Fruit fly (Drosophila melanogaster) whole organism, embryonic: Measurements from ENCODE around the gene Syt12.

Experiments used
- CG10543 ChIP-seq: fragments of 200-800 bp; sonication (Bioruptor generic); optimal IDR thresholded peaks from 3 replicates; lab custom pipeline; 2017; ENCODE audit warnings: missing biosample characterization, mild to moderate bottlenecking, missing genetic modification characterization, moderate library complexity
- CG11504 ChIP-seq: fragments of 200-800 bp; sonication (Bioruptor generic); optimal IDR thresholded peaks from 3 replicates; lab custom pipeline; 2019; ENCODE audit warnings: missing biosample characterization, mild to moderate bottlenecking, missing genetic modification characterization, moderate library complexity
- CG11696 ChIP-seq: fragments of 200-800 bp; sonication (Bioruptor generic); IDR thresholded peaks from 2 replicates; pipeline ENCODE4 v1.3.6; 2022; ENCODE audit warnings: missing biosample characterization, missing genetic modification characterization
- CG13296 ChIP-seq: fragments of 200-800 bp; sonication (Bioruptor generic); optimal IDR thresholded peaks from 3 replicates; lab custom pipeline; 2018; ENCODE audit warnings: missing biosample characterization, mild to moderate bottlenecking, missing genetic modification characterization
- CG13424 ChIP-seq: fragments of 200-800 bp; sonication (Bioruptor generic); optimal IDR thresholded peaks from 2 replicates; lab custom pipeline; 2019; ENCODE audit warnings: missing biosample characterization, mild to moderate bottlenecking, missing genetic modification characterization, moderate library complexity
- CG13894 ChIP-seq: fragments of 200-800 bp; sonication (Bioruptor generic); optimal IDR thresholded peaks from 3 replicates; lab custom pipeline; 2018; ENCODE audit warnings: missing biosample characterization, mild to moderate bottlenecking, missing genetic modification characterization, moderate library complexity
- CG14860 ChIP-seq: fragments of 200-800 bp; sonication (Bioruptor generic); IDR thresholded peaks from 3 replicates; pipeline ENCODE4 v1.3.6; 2022; ENCODE audit warnings: missing biosample characterization, missing genetic modification characterization; ENCODE audit not compliant: partially characterized antibody
- CG17328 ChIP-seq: fragments of 200-800 bp; sonication (Bioruptor generic); IDR thresholded peaks from 2 replicates; pipeline ENCODE4 v1.3.6; 2022; ENCODE audit warnings: missing biosample characterization, missing genetic modification characterization
- CG17568 ChIP-seq: fragments of 200-800 bp; sonication (Bioruptor generic); optimal IDR thresholded peaks from 2 replicates; lab custom pipeline; 2018; ENCODE audit warnings: missing biosample characterization, mild to moderate bottlenecking, missing genetic modification characterization, moderate library complexity
- CG2120 ChIP-seq: fragments of 200-800 bp; sonication (Bioruptor generic); optimal IDR thresholded peaks from 3 replicates; lab custom pipeline; 2016; ENCODE audit warnings: missing biosample characterization, missing genetic modification characterization
- CG30020 ChIP-seq: fragments of 200-800 bp; optimal IDR thresholded peaks from 2 replicates; lab custom pipeline; 2019; ENCODE audit warnings: missing biosample characterization, mild to moderate bottlenecking, missing genetic modification characterization, moderate library complexity
- CG34376 ChIP-seq: fragments of 200-800 bp; sonication (Bioruptor generic); optimal IDR thresholded peaks from 2 replicates; lab custom pipeline; 2018; ENCODE audit warnings: missing biosample characterization, mild to moderate bottlenecking, missing genetic modification characterization
- CG3726 ChIP-seq: fragments of 200-800 bp; sonication (Bioruptor generic); IDR thresholded peaks from 3 replicates; pipeline ENCODE4, ENCODE4 v1.3.6; 2022; ENCODE audit warnings: missing biosample characterization, missing genetic modification characterization
- CG4820 ChIP-seq: fragments of 200-800 bp; sonication (Bioruptor generic); optimal IDR thresholded peaks from 3 replicates; lab custom pipeline; 2016; ENCODE audit warnings: missing biosample characterization, missing genetic modification characterization
- CG4854 ChIP-seq: fragments of 200-800 bp; sonication (Bioruptor generic); optimal IDR thresholded peaks from 2 replicates; lab custom pipeline; 2016; ENCODE audit warnings: missing biosample characterization, missing genetic modification characterization, inconsistent platforms
- CG7786 ChIP-seq: fragments of 200-800 bp; sonication (Bioruptor generic); optimal IDR thresholded peaks from 2 replicates; lab custom pipeline; 2016; ENCODE audit warnings: missing biosample characterization, missing genetic modification characterization
- CG9797 ChIP-seq: fragments of 200-800 bp; sonication (Bioruptor generic); optimal IDR thresholded peaks from 3 replicates; lab custom pipeline; 2018; ENCODE audit warnings: missing biosample characterization, mild to moderate bottlenecking, missing genetic modification characterization
- CG9932 ChIP-seq: fragments of 200-800 bp; sonication (Bioruptor generic); IDR thresholded peaks from 2 replicates; pipeline ENCODE4 v1.3.6; 2022; ENCODE audit warnings: missing biosample characterization, missing genetic modification characterization
- Drgx ChIP-seq: fragments of 200-800 bp; sonication (Bioruptor generic); IDR thresholded peaks from 2 replicates; pipeline ENCODE4 v1.3.6; 2022; ENCODE audit warnings: missing biosample characterization, missing genetic modification characterization
- H2.0 ChIP-seq: fragments of 200-800 bp; sonication (Bioruptor generic); IDR thresholded peaks from 2 replicates; pipeline ENCODE4 v1.3.6; 2022; ENCODE audit warnings: missing biosample characterization, missing genetic modification characterization
- Hey ChIP-seq: fragments of 200-800 bp; sonication (Bioruptor generic); optimal IDR thresholded peaks from 3 replicates; lab custom pipeline; 2018; ENCODE audit warnings: missing biosample characterization, mild to moderate bottlenecking, missing genetic modification characterization
- Hr3 ChIP-seq: fragments of 200-800 bp; sonication (Bioruptor generic); optimal IDR thresholded peaks from 3 replicates; lab custom pipeline; 2016; ENCODE audit warnings: missing biosample characterization, missing genetic modification characterization
- Med ChIP-seq: fragments of 200-800 bp; sonication (Bioruptor generic); peaks from one replicate; lab custom pipeline; 2016; ENCODE audit warnings: missing biosample characterization, missing genetic modification characterization, mild to moderate bottlenecking, inconsistent platforms, moderate library complexity
- Neu2 ChIP-seq: fragments of 200-800 bp; sonication (Bioruptor generic); optimal IDR thresholded peaks from 3 replicates; lab custom pipeline; 2016; ENCODE audit warnings: missing biosample characterization, missing genetic modification characterization, borderline replicate concordance
- Nf-YA ChIP-seq: fragments of 200-800 bp; sonication (Bioruptor generic); IDR thresholded peaks from 2 replicates; pipeline ENCODE4 v1.3.6; 2022; ENCODE audit warnings: missing biosample characterization, missing genetic modification characterization
- abd-A ChIP-seq: fragments of 200-800 bp; sonication (Bioruptor generic); optimal IDR thresholded peaks from 3 replicates; lab custom pipeline; 2019; ENCODE audit warnings: missing biosample characterization, mild to moderate bottlenecking, missing genetic modification characterization, moderate library complexity
- ac ChIP-seq: fragments of 200-800 bp; sonication (Bioruptor generic); optimal IDR thresholded peaks from 3 replicates; lab custom pipeline; 2017; ENCODE audit warnings: missing biosample characterization, mild to moderate bottlenecking, missing genetic modification characterization
- cas ChIP-seq: fragments of 200-800 bp; sonication (Bioruptor generic); IDR thresholded peaks from 2 replicates; pipeline ENCODE4 v1.3.6; 2022; ENCODE audit warnings: missing biosample characterization, missing genetic modification characterization
- ci ChIP-seq: fragments of 200-800 bp; sonication (Bioruptor generic); IDR thresholded peaks from 3 replicates; pipeline ENCODE4 v1.3.6; 2022; ENCODE audit warnings: missing biosample characterization, missing genetic modification characterization
- cwo ChIP-seq: fragments of 200-800 bp; sonication (Bioruptor generic); optimal IDR thresholded peaks from 3 replicates; lab custom pipeline; 2017; ENCODE audit warnings: missing biosample characterization, missing genetic modification characterization, mild to moderate bottlenecking, moderate library complexity, missing genetic modification reagents
- dan ChIP-seq: fragments of 200-800 bp; sonication (Bioruptor generic); IDR thresholded peaks from 2 replicates; pipeline ENCODE4 v1.3.6; 2022; ENCODE audit warnings: missing biosample characterization, missing genetic modification characterization
- exex ChIP-seq: fragments of 200-800 bp; sonication (Bioruptor generic); optimal IDR thresholded peaks from 4 replicates; lab custom pipeline; 2018; ENCODE audit warnings: missing biosample characterization, mild to moderate bottlenecking, missing genetic modification characterization, moderate library complexity
- ftz-f1 ChIP-seq: fragments of 200-800 bp; sonication (Bioruptor generic); optimal IDR thresholded peaks from 2 replicates; lab custom pipeline; 2016; ENCODE audit warnings: missing biosample characterization, missing genetic modification characterization
- gce ChIP-seq: fragments of 200-800 bp; sonication (Bioruptor generic); IDR thresholded peaks from 3 replicates; pipeline ENCODE4 v1.3.6; 2022; ENCODE audit warnings: missing biosample characterization, missing genetic modification characterization
- grn ChIP-seq: fragments of 200-800 bp; sonication (Bioruptor generic); optimal IDR thresholded peaks from 3 replicates; lab custom pipeline; 2017; ENCODE audit warnings: missing biosample characterization, missing genetic modification characterization
- ham ChIP-seq: fragments of 200-800 bp; sonication (Bioruptor generic); IDR thresholded peaks from 2 replicates; pipeline ENCODE4 v1.3.6; 2022; ENCODE audit warnings: missing biosample characterization, missing genetic modification characterization
- knrl ChIP-seq: fragments of 200-800 bp; sonication (Bioruptor generic); IDR thresholded peaks from 3 replicates; pipeline ENCODE4 v1.3.6; 2022; ENCODE audit warnings: missing biosample characterization, missing genetic modification characterization; ENCODE audit not compliant: partially characterized antibody
- lab ChIP-seq: fragments of 200-800 bp; sonication (Bioruptor generic); optimal IDR thresholded peaks from 3 replicates; lab custom pipeline; 2017; ENCODE audit warnings: missing biosample characterization, missing genetic modification characterization, mild to moderate bottlenecking, moderate library complexity, missing genetic modification reagents
- lbe ChIP-seq: fragments of 200-800 bp; sonication (Bioruptor generic); optimal IDR thresholded peaks from 2 replicates; lab custom pipeline; 2016; ENCODE audit warnings: missing biosample characterization, mild to moderate bottlenecking, missing genetic modification characterization
- lilli ChIP-seq: fragments of 200-800 bp; sonication (Bioruptor generic); optimal IDR thresholded peaks from 3 replicates; lab custom pipeline; 2016; ENCODE audit warnings: missing biosample characterization, missing genetic modification characterization
- luna ChIP-seq: fragments of 200-800 bp; sonication (Bioruptor generic); optimal IDR thresholded peaks from 2 replicates; lab custom pipeline; 2016; ENCODE audit warnings: missing biosample characterization, missing genetic modification characterization
- mam ChIP-seq: fragments of 200-800 bp; sonication (Bioruptor generic); optimal IDR thresholded peaks from 3 replicates; lab custom pipeline; 2016; ENCODE audit warnings: missing biosample characterization, missing genetic modification characterization
- mirr ChIP-seq: fragments of 200-800 bp; sonication (Bioruptor generic); optimal IDR thresholded peaks from 3 replicates; lab custom pipeline; 2018; ENCODE audit warnings: missing biosample characterization, mild to moderate bottlenecking, missing genetic modification characterization
- sd ChIP-seq: fragments of 200-800 bp; sonication (Bioruptor generic); optimal IDR thresholded peaks from 3 replicates; lab custom pipeline; 2018; ENCODE audit warnings: missing biosample characterization, mild to moderate bottlenecking, missing genetic modification characterization, moderate library complexity
- sr ChIP-seq: fragments of 200-800 bp; sonication (Bioruptor generic); IDR thresholded peaks from 3 replicates; pipeline ENCODE4 v1.3.6; 2022; ENCODE audit warnings: missing biosample characterization, missing genetic modification characterization
- stc ChIP-seq: fragments of 200-800 bp; sonication (Bioruptor generic); IDR thresholded peaks from 2 replicates; pipeline ENCODE4 v1.3.6; 2022; ENCODE audit warnings: missing biosample characterization, missing genetic modification characterization
- sug ChIP-seq: fragments of 200-800 bp; optimal IDR thresholded peaks from 2 replicates; lab custom pipeline; 2019; ENCODE audit warnings: missing biosample characterization, mild to moderate bottlenecking, missing genetic modification characterization, moderate library complexity
- vnd ChIP-seq: fragments of 200-800 bp; sonication (Bioruptor generic); IDR thresholded peaks from 3 replicates; pipeline ENCODE4 v1.3.6; 2022; ENCODE audit warnings: missing biosample characterization, missing genetic modification characterization; ENCODE audit not compliant: partially characterized antibody
- z ChIP-seq: fragments of 200-800 bp; sonication (Bioruptor generic); IDR thresholded peaks from 3 replicates; pipeline ENCODE4 v1.3.6; 2022; ENCODE audit warnings: missing biosample characterization, missing genetic modification characterization
- zfh2 ChIP-seq: fragments of 200-800 bp; sonication (Bioruptor generic); optimal IDR thresholded peaks from 2 replicates; lab custom pipeline; 2016; ENCODE audit warnings: missing biosample characterization, missing genetic modification characterization

Syt12 gene

DNA sequence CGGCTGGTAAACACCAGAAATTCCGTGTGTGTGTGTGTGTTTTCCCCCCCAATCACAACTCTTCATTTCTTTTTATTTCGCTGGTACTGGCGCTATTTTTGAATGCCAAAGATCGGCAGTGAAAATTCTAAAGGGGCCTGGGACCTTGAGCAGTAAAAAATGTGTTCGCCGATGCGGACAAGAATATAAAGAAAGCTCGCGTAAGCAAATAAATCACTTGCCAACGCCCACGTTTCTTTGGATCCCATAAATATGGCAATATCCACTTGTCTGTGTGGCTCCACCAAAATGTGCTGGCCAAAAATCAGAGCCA lies 32.9 kb downstream of the Syt12 start:
- TF ChIP-seq sd = peak; percentile 70
- TF ChIP-seq Med = peak; percentile 53
- TF ChIP-seq sr (GFP tag; lab: Robert Waterston, UW) = peak; percentile 58; the same call in 2 of the 3 replicates
- TF ChIP-seq ftz-f1 (GFP tag; lab: Kevin White, UChicago) = no peak
- 0 out of 3 replicates have a peak, but pooled peaks have one; percentile 11 for TF ChIP-seq z
- TF ChIP-seq ac (GFP tag; lab: Kevin White, UChicago) = no peak
- TF ChIP-seq abd-A (tag; lab: Kevin White, UChicago) = peak; percentile 15
- no peak for TF ChIP-seq CG4820 (GFP tag; lab: Kevin White, UChicago)
- TF ChIP-seq CG13296 (GFP tag; lab: Kevin White, UChicago) = no peak
- TF ChIP-seq CG10543 = peak; percentile 17
- no peak for TF ChIP-seq CG11504

DNA sequence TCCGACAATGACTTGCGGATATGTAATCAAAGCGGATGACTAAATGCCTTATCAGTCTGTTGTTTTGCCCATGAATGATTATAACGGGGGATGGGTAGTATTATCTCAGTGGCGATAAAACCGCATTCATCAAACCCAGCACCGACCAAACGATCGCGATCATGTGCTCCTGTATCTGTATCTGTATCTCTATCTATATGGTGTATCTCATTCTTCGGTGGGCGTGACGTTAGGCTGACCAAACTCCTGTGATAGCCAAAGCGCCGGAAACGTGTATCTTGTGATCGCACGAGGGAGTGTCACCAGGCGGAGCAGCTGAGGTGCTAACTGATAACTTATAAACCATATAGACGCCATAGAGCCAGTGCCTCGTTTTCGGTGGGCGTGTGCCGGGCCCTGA lies 33.7 kb downstream of the Syt12 start:
- TF ChIP-seq knrl (GFP tag; lab: Robert Waterston, UW) (no peak), Hr3 (GFP tag; lab: Kevin White, UChicago) (no peak), CG10543 (peak; percentile 18), exex (tag; lab: Kevin White, UChicago) (peak; percentile 72), Neu2 (no peak), gce (GFP tag; lab: Robert Waterston, UW) (no peak), CG17568 (GFP tag; lab: Kevin White, UChicago) (no peak), CG3726 (GFP tag; lab: Robert Waterston, UW) (no peak), CG14860 (no peak), CG30020 (no peak), Nf-YA (no peak), sug (peak; percentile 69), Med (peak; percentile 67), CG34376 (GFP tag; lab: Kevin White, UChicago) (peak; percentile 73), ci (GFP tag; lab: Robert Waterston, UW) (no peak), stc (GFP tag; lab: Robert Waterston, UW) (no peak), grn (peak; percentile 68), Hey (tag; lab: Kevin White, UChicago) (peak; percentile 50), cwo (GFP tag; lab: Kevin White, UChicago) (peak; percentile 86), mirr (GFP tag; lab: Kevin White, UChicago) (peak; percentile 81), lab (peak; percentile 43)

DNA sequence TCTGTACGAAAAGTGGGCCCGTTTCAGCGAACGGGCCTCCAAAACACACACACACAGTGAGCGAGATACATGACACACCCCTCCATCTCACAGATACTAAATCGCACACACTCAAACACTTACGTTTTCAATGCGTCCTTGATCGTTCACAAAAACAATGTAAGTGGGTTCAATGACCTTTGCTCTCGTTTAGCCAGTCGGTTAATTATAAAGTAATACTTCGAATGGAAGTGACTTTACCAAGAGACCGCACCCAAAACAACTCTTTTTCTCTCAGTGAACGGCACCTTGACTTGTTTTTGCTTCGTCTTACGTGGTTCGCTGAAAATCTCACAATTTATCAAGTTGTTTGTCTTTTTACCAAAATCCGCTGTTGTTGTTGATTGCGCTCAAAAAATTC lies 35.3 kb downstream of the Syt12 start:
- TF ChIP-seq CG9797 (no peak), CG17328 (GFP tag; lab: Robert Waterston, UW) (no peak), CG13894 (tag; lab: Kevin White, UChicago) (no peak), Drgx (GFP tag; lab: Robert Waterston, UW) (0 out of 2 replicates have a peak, but pooled peaks have one; percentile 24), ham (GFP tag; lab: Robert Waterston, UW) (no peak), CG2120 (peak; percentile 25), vnd (GFP tag; lab: Robert Waterston, UW) (no peak), Med (peak; percentile 82), zfh2 (GFP tag; lab: Kevin White, UChicago) (peak; percentile 28), mam (GFP tag; lab: Kevin White, UChicago) (peak; percentile 6), lbe (GFP tag; lab: Kevin White, UChicago) (peak; percentile 4), CG9932 (peak; percentile 22; the same call in 1 of the 2 replicates), CG4854 (no peak), CG13424 (tag; lab: Kevin White, UChicago) (no peak), CG7786 (GFP tag; lab: Kevin White, UChicago) (peak; percentile 2), cas (GFP tag; lab: Robert Waterston, UW) (no peak), dan (GFP tag; lab: Robert Waterston, UW) (no peak), lilli (GFP tag; lab: Kevin White, UChicago) (no peak), H2.0 (0 out of 2 replicates have a peak, but pooled peaks have one; percentile 10), luna (GFP tag; lab: Kevin White, UChicago) (peak; percentile 17), CG11696 (GFP tag; lab: Robert Waterston, UW) (0 out of 2 replicates have a peak, but pooled peaks have one; percentile 2), abd-A (tag; lab: Kevin White, UChicago) (no peak)
